Fruit fly (Drosophila melanogaster): ENCODE results near the gene Glut4EF.

dm6 chr3R:9903370-9903769 is 28.9 kb downstream of the Glut4EF start:
- TF ChIP-seq usp (GFP tag; optimal IDR thresholded peaks at IDR 0.05) (no peak), pan (optimal IDR thresholded peaks at IDR 0.05) (no peak), psq (optimal IDR thresholded peaks at IDR 0.05) (no peak)

All from whole organism.